Worm (Caenorhabditis elegans) whole organism, L4 larva: Measurements from ENCODE around the gene F48G7.12.

ENCODE experiments used
- F44E2.7 ChIP-seq: fragments of 200-800 bp; sonication (Bioruptor generic); IDR thresholded peaks from 2 replicates; pipeline ENCODE4 v2.1.2; 2022; ENCODE audit warnings: missing genetic modification characterization, missing compliant biosample characterization
- T20F7.1 ChIP-seq: fragments of 200-800 bp; sonication (Bioruptor generic); optimal IDR thresholded peaks from 2 replicates; lab custom pipeline; 2018; ENCODE audit warnings: mild to moderate bottlenecking, missing genetic modification characterization, missing compliant biosample characterization
- Y48G9A.11 ChIP-seq: fragments of 200-800 bp; sonication (Bioruptor generic); IDR thresholded peaks from 2 replicates; pipeline ENCODE4 v1.3.6; 2022; ENCODE audit warnings: missing genetic modification reagents, missing genetic modification characterization, missing compliant biosample characterization
- Y75B8A.6 ChIP-seq: fragments of 200-800 bp; sonication (Bioruptor generic); IDR thresholded peaks from 2 replicates; pipeline ENCODE4 v1.3.6; 2022; ENCODE audit warnings: missing genetic modification reagents, missing genetic modification characterization, missing compliant biosample characterization
- ZK337.2 ChIP-seq: fragments of 200-800 bp; sonication (Bioruptor generic); IDR thresholded peaks from 2 replicates; pipeline ENCODE4 v1.3.6; 2022; ENCODE audit warnings: missing genetic modification reagents, missing genetic modification characterization, missing compliant biosample characterization
- aha-1 ChIP-seq: fragments of 150-350 bp; peaks from one replicate; lab custom pipeline; 2014; ENCODE audit warnings: missing biosample characterization, missing genetic modification characterization
- ceh-62 ChIP-seq: sonication (generic microtip); optimal IDR thresholded peaks from 2 replicates; lab custom pipeline; 2017; ENCODE audit warnings: missing biosample characterization, missing genetic modification characterization
- ces-1 ChIP-seq: fragments of 150-350 bp; sonication (generic microtip); optimal IDR thresholded peaks from 4 replicates; lab custom pipeline; 2014; ENCODE audit warnings: missing biosample characterization, missing genetic modification reagents, missing genetic modification characterization
- dmd-8 ChIP-seq: fragments of 200-800 bp; sonication (Bioruptor generic); IDR thresholded peaks from 2 replicates; pipeline ENCODE4 v1.3.6; 2022; ENCODE audit warnings: missing genetic modification characterization, missing compliant biosample characterization
- dpl-1 ChIP-seq: fragments of 150-350 bp; optimal IDR thresholded peaks from 2 replicates; lab custom pipeline; 2014; ENCODE audit warnings: missing biosample characterization, missing genetic modification reagents, missing genetic modification characterization
- dve-1 ChIP-seq: sonication (generic microtip); optimal IDR thresholded peaks from 2 replicates; lab custom pipeline; 2017; ENCODE audit warnings: antibody characterized with exemption, mild to moderate bottlenecking, missing genetic modification characterization, missing compliant biosample characterization; ENCODE audit not compliant: insufficient read depth
- hlh-30 ChIP-seq: sonication (generic microtip); optimal IDR thresholded peaks from 2 replicates; lab custom pipeline; 2017; ENCODE audit warnings: antibody characterized with exemption, mild to moderate bottlenecking, missing genetic modification characterization, missing compliant biosample characterization; ENCODE audit not compliant: insufficient read depth
- lim-7 ChIP-seq: fragments of 200-800 bp; sonication (Bioruptor generic); IDR thresholded peaks from 2 replicates; pipeline ENCODE4 v1.3.6; 2022; ENCODE audit warnings: missing genetic modification characterization, missing compliant biosample characterization
- lin-1 ChIP-seq: fragments of 200-800 bp; sonication (Bioruptor generic); IDR thresholded peaks from 2 replicates; pipeline ENCODE4 v1.3.6; 2022; ENCODE audit warnings: missing genetic modification reagents, missing genetic modification characterization, missing compliant biosample characterization
- lin-13 ChIP-seq: fragments of 150-350 bp; optimal IDR thresholded peaks from 2 replicates; lab custom pipeline; 2014; ENCODE audit warnings: missing biosample characterization, missing genetic modification reagents, missing genetic modification characterization
- lin-15B ChIP-seq: fragments of 150-350 bp; sonication (generic microtip); optimal IDR thresholded peaks from 3 replicates; lab custom pipeline; 2014; ENCODE audit warnings: missing biosample characterization, missing genetic modification characterization
- lsy-2 ChIP-seq, 2 experiments: fragments of 150-350 bp in 1 of 2; sonication (generic microtip) in 1 of 2; optimal IDR thresholded peaks; 2 replicates each; lab custom pipeline; 2014 to 2017; ENCODE audit warnings: missing biosample characterization in 2 of 2, missing genetic modification characterization in 2 of 2
- madf-5 ChIP-seq, 2 experiments: fragments of 200-800 bp; sonication (Bioruptor generic); IDR thresholded peaks; 2 replicates each; pipeline ENCODE4 v1.3.6; 2022; ENCODE audit warnings: missing compliant biosample characterization in 2 of 2, missing genetic modification characterization in 2 of 2
- nhr-10 ChIP-seq: fragments of 150-350 bp; optimal IDR thresholded peaks from 2 replicates; lab custom pipeline; 2014; ENCODE audit warnings: missing biosample characterization, missing genetic modification characterization
- nhr-76 ChIP-seq: fragments of 150-350 bp; optimal IDR thresholded peaks from 2 replicates; lab custom pipeline; 2014; ENCODE audit warnings: missing biosample characterization, missing genetic modification characterization
- php-3 ChIP-seq: fragments of 200-800 bp; sonication (Bioruptor generic); IDR thresholded peaks from 2 replicates; pipeline ENCODE4 v1.3.6; 2022; ENCODE audit warnings: missing genetic modification reagents, missing genetic modification characterization, missing compliant biosample characterization
- tra-1 ChIP-seq: fragments of 200-800 bp; sonication (Bioruptor generic); IDR thresholded peaks from 2 replicates; pipeline ENCODE4 v1.3.6; 2022; ENCODE audit warnings: missing genetic modification reagents, missing genetic modification characterization, missing compliant biosample characterization
- unc-130 ChIP-seq: sonication (generic microtip); optimal IDR thresholded peaks from 2 replicates; lab custom pipeline; 2016; ENCODE audit warnings: missing genetic modification reagents, missing genetic modification characterization, missing compliant biosample characterization
- unc-62 ChIP-seq, 3 experiments: fragments of 150-350 bp in 1 of 3; sonication (generic microtip); optimal IDR thresholded peaks in 2 of 3; peaks in 1 of 3; 1 replicate in 1 of 3; 2 replicates in 2 of 3; lab custom pipeline; 2014 to 2017; ENCODE audit warnings: missing biosample characterization in 3 of 3, missing genetic modification characterization in 3 of 3, missing genetic modification reagents in 3 of 3, missing genotype in 1 of 3

F48G7.12 gene

ce11 chrV:598626-599025 is 47.4 kb downstream of the F48G7.12 start:
- peak in 1 of 2 experiments; percentile 92 for TF ChIP-seq unc-62 (GFP tag; optimal IDR thresholded peaks at IDR 0.05 in 1 of 2; lab: Kevin White, UChicago)
- no peak for TF ChIP-seq unc-62 (tag; optimal IDR thresholded peaks at IDR 0.05; lab: Kevin White, UChicago)
- no peak for TF ChIP-seq ZK337.2 (GFP tag; lab: Robert Waterston, UW)
- TF ChIP-seq dmd-8 (GFP tag; lab: Robert Waterston, UW), result no peak
- no peak for TF ChIP-seq dpl-1
- peak; percentile 41 for TF ChIP-seq aha-1 (tag; lab: Kevin White, UChicago)
- no peak for TF ChIP-seq ceh-62 (tag; lab: Kevin White, UChicago)
- TF ChIP-seq ces-1 (GFP tag; lab: Kevin White, UChicago), result no peak

ce11 chrV:597823-598222 is 48.2 kb downstream of the F48G7.12 start:
- TF ChIP-seq lsy-2 (tag; optimal IDR thresholded peaks at IDR 0.05; lab: Kevin White, UChicago) (no peak), nhr-10 (no peak), madf-5 (GFP tag; IDR thresholded peaks at IDR 0.05; lab: Robert Waterston, UW) (no peak), dve-1 (tag; lab: Kevin White, UChicago) (no peak), nhr-76 (tag; lab: Kevin White, UChicago) (no peak), hlh-30 (tag; lab: Kevin White, UChicago) (no peak), Y75B8A.6 (GFP tag; lab: Robert Waterston, UW) (no peak), unc-130 (GFP tag; lab: Kevin White, UChicago) (no peak), ZK337.2 (GFP tag; lab: Robert Waterston, UW) (no peak), lin-15B (no peak), T20F7.1 (GFP tag; lab: Kevin White, UChicago) (no peak), php-3 (no peak)
- TF ChIP-seq, all 104 proteins: peak for 0

DNA sequence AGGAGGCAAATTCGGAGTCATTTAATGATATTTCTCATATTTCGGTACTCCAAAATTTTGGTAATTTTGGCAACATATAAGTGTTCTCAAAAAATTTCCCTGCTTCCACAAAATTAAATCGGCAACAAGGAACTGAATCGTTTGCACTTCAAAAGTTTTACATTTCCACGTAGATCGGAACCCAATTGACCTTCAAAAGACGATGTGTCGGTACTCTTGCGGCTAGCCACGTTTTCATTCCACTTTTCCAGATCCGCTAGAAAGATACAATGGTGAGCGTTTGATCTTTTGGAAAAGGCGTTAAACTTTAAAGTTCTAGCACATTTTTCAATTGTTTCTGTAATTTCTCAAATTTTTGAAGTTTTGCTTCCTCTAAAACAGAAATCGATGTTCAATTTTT is 49.1 kb downstream of the F48G7.12 start:
- no peak for TF ChIP-seq Y48G9A.11 (GFP tag; lab: Robert Waterston, UW)
- TF ChIP-seq lin-1, result no peak
- TF ChIP-seq lin-13 (GFP tag; lab: Kevin White, UChicago), result no peak
- no peak for TF ChIP-seq tra-1 (GFP tag; lab: Robert Waterston, UW)
- TF ChIP-seq F44E2.7 (GFP tag; lab: Robert Waterston, UW), result no peak
- TF ChIP-seq lim-7 (GFP tag; lab: Robert Waterston, UW), result no peak
